Fruit fly (Drosophila melanogaster): ENCODE measurements around the gene CG9521.

Gene CG9521

dm6 chrX:14812239-14812638 lies 40.8 kb downstream of the CG9521 start (continued):
- no peak for TF ChIP-seq CG12071 (GFP tag; optimal IDR thresholded peaks at IDR 0.05)
- peak; percentile 18 for TF ChIP-seq Sox102F (GFP tag; optimal IDR thresholded peaks at IDR 0.05)
- TF ChIP-seq CG9932 (GFP tag; IDR thresholded peaks at IDR 0.05): no peak
- TF ChIP-seq vvl (GFP tag; IDR thresholded peaks at IDR 0.05): no peak
- no peak for TF ChIP-seq Adf1 (GFP tag; IDR thresholded peaks at IDR 0.05)
- TF ChIP-seq lmd (GFP tag; IDR thresholded peaks at IDR 0.05): peak; percentile 13; the same call in 1 of the 2 replicates
- no peak for TF ChIP-seq CG13624 (GFP tag; optimal IDR thresholded peaks at IDR 0.05)
- no peak for TF ChIP-seq trem (tag; optimal IDR thresholded peaks at IDR 0.05)
- TF ChIP-seq Hr51 (GFP tag; optimal IDR thresholded peaks at IDR 0.05): peak in 1 of 2 experiments; percentile 23
- TF ChIP-seq Bdp1 (GFP tag; optimal IDR thresholded peaks at IDR 0.05): no peak
- TF ChIP-seq CG2712 (tag; optimal IDR thresholded peaks at IDR 0.05): no peak
- peak; percentile 11; the same call in 1 of the 2 replicates for TF ChIP-seq esg (GFP tag; conservative IDR thresholded peaks at IDR 0.05)
- TF ChIP-seq oc (tag; optimal IDR thresholded peaks at IDR 0.05): no peak
- TF ChIP-seq CG1832 (GFP tag; optimal IDR thresholded peaks at IDR 0.05): no peak
- no peak for TF ChIP-seq CG8765 (GFP tag; IDR thresholded peaks at IDR 0.05)
- TF ChIP-seq peb (GFP tag; IDR thresholded peaks at IDR 0.05): no peak
- no peak for TF ChIP-seq tap (tag; optimal IDR thresholded peaks at IDR 0.05)
- peak; percentile 18 for TF ChIP-seq gem (tag; optimal IDR thresholded peaks at IDR 0.05)
- TF ChIP-seq lilli (GFP tag; optimal IDR thresholded peaks at IDR 0.05): no peak
- TF ChIP-seq fd64A (GFP tag; optimal IDR thresholded peaks at IDR 0.05): no peak

dm6 chrX:14810433-14810832 lies 42.6 kb downstream of the CG9521 start:
- TF ChIP-seq stc (GFP tag; IDR thresholded peaks at IDR 0.05) (0 out of 2 replicates have a peak, but pooled peaks have one; percentile 34), Sox102F (GFP tag; optimal IDR thresholded peaks at IDR 0.05) (peak; percentile 9), CkIIα-i1 (GFP tag; IDR thresholded peaks at IDR 0.05) (no peak), H2.0 (GFP tag; IDR thresholded peaks at IDR 0.05) (no peak), CG10979 (tag; optimal IDR thresholded peaks at IDR 0.05) (peak; percentile 15), grau (tag; optimal IDR thresholded peaks at IDR 0.05) (no peak), phol (tag; optimal IDR thresholded peaks at IDR 0.05) (peak; percentile 8), esg (GFP tag; conservative IDR thresholded peaks at IDR 0.05) (no peak), nmo (GFP tag; optimal IDR thresholded peaks at IDR 0.05) (peak; percentile 33), seq (GFP tag; IDR thresholded peaks at IDR 0.05) (no peak), Xrp1 (GFP tag; IDR thresholded peaks at IDR 0.05) (peak; percentile 14; the same call in 1 of the 2 replicates), CG2678 (tag; optimal IDR thresholded peaks at IDR 0.05) (peak; percentile 1), pita (GFP tag; optimal IDR thresholded peaks at IDR 0.05) (no peak), Eip74EF (GFP tag; optimal IDR thresholded peaks at IDR 0.05) (no peak), CG2712 (tag; optimal IDR thresholded peaks at IDR 0.05) (peak; percentile 37), D19B (GFP tag; optimal IDR thresholded peaks at IDR 0.05) (peak; percentile 83), Blimp-1 (GFP tag; optimal IDR thresholded peaks at IDR 0.05) (peak; percentile 13), Med (GFP tag) (no peak), pzg (GFP tag; optimal IDR thresholded peaks at IDR 0.05) (no peak), gem (tag; optimal IDR thresholded peaks at IDR 0.05) (peak; percentile 45), CG6272 (GFP tag; IDR thresholded peaks at IDR 0.05) (no peak), Spps (tag; optimal IDR thresholded peaks at IDR 0.05) (no peak), vvl (GFP tag; IDR thresholded peaks at IDR 0.05) (peak; percentile 9; the same call in 1 of the 2 replicates), dysf (GFP tag; IDR thresholded peaks at IDR 0.05) (0 out of 3 replicates have a peak, but pooled peaks have one; percentile 28), row (GFP tag; IDR thresholded peaks at IDR 0.05) (peak; percentile 52; the same call in 2 of the 3 replicates), CG15269 (tag; optimal IDR thresholded peaks at IDR 0.05) (no peak), CG11560 (tag; IDR thresholded peaks at IDR 0.05) (no peak), CG17361 (GFP tag; IDR thresholded peaks at IDR 0.05) (0 out of 3 replicates have a peak, but pooled peaks have one; percentile 8), Rfx (GFP tag; IDR thresholded peaks at IDR 0.05) (peak; percentile 15; the same call in 1 of the 2 replicates), dmrt99B (tag; optimal IDR thresholded peaks at IDR 0.05) (peak; percentile 17), Drgx (GFP tag; IDR thresholded peaks at IDR 0.05) (no peak), sens-2 (GFP tag; IDR thresholded peaks at IDR 0.05) (no peak), Hr78 (GFP tag; optimal IDR thresholded peaks at IDR 0.05) (peak in 1 of 2 experiments; percentile 19), mld (GFP tag; IDR thresholded peaks at IDR 0.05; ENCODE audit: partially characterized antibody) (no peak)

Measured in whole organism, embryonic.